Fruit fly (Drosophila melanogaster) whole organism, pupa: Measurements from ENCODE around the gene CG31910.

Source experiments
- CG10348 ChIP-seq: fragments of 200-800 bp; sonication (Bioruptor generic); IDR thresholded peaks from 2 replicates; pipeline ENCODE4 v1.3.6; 2022; ENCODE audit warnings: missing biosample characterization, missing genetic modification characterization
- CG12605 ChIP-seq: fragments of 200-800 bp; sonication (Bioruptor generic); IDR thresholded peaks from 2 replicates; pipeline ENCODE4 v1.3.6; 2022; ENCODE audit warnings: missing biosample characterization, missing genetic modification characterization
- CG13204 ChIP-seq: fragments of 200-800 bp; sonication (Bioruptor generic); optimal IDR thresholded peaks from 2 replicates; lab custom pipeline; 2018; ENCODE audit warnings: missing biosample characterization, mild to moderate bottlenecking, missing genetic modification characterization, moderate library complexity
- CG14655 ChIP-seq: fragments of 200-800 bp; sonication (Bioruptor generic); optimal IDR thresholded peaks from 3 replicates; lab custom pipeline; 2017; ENCODE audit warnings: mild to moderate bottlenecking, missing biosample characterization, missing genetic modification reagents, missing genetic modification characterization
- CG15710 ChIP-seq: fragments of 200-800 bp; sonication (Bioruptor generic); optimal IDR thresholded peaks from 2 replicates; lab custom pipeline; 2018; ENCODE audit warnings: missing biosample characterization, mild to moderate bottlenecking, missing genetic modification characterization, moderate library complexity
- CG17806 ChIP-seq: fragments of 200-800 bp; sonication (Bioruptor generic); optimal IDR thresholded peaks from 2 replicates; lab custom pipeline; 2018; ENCODE audit warnings: missing biosample characterization, mild to moderate bottlenecking, missing genetic modification characterization, moderate library complexity
- CG32121 ChIP-seq: fragments of 200-800 bp; sonication (Bioruptor generic); IDR thresholded peaks from 2 replicates; pipeline ENCODE4 v1.3.6; 2022; ENCODE audit warnings: missing biosample characterization, missing genetic modification characterization
- CG34367 ChIP-seq: fragments of 200-800 bp; sonication (Bioruptor generic); optimal IDR thresholded peaks from 2 replicates; lab custom pipeline; 2018; ENCODE audit warnings: missing biosample characterization, mild to moderate bottlenecking, missing genetic modification characterization
- CG4496 ChIP-seq: fragments of 200-800 bp; sonication (Bioruptor generic); IDR thresholded peaks from 3 replicates; pipeline ENCODE4 v1.3.6; 2022; ENCODE audit warnings: missing biosample characterization, missing genetic modification characterization
- CG8159 ChIP-seq: fragments of 200-800 bp; sonication (Bioruptor generic); optimal IDR thresholded peaks from 3 replicates; lab custom pipeline; 2018; ENCODE audit warnings: missing biosample characterization, mild to moderate bottlenecking, missing genetic modification characterization, moderate library complexity
- CG8301 ChIP-seq: fragments of 200-800 bp; sonication (Bioruptor generic); optimal IDR thresholded peaks from 2 replicates; lab custom pipeline; 2018; ENCODE audit warnings: missing biosample characterization, mild to moderate bottlenecking, missing genetic modification characterization
- CG9948 ChIP-seq: fragments of 200-800 bp; sonication (Bioruptor generic); optimal IDR thresholded peaks from 2 replicates; lab custom pipeline; 2018; ENCODE audit warnings: missing biosample characterization, mild to moderate bottlenecking, missing genetic modification characterization, moderate library complexity
- D1 ChIP-seq: fragments of 200-800 bp; sonication (Bioruptor generic); optimal IDR thresholded peaks from 2 replicates; lab custom pipeline; 2018; ENCODE audit warnings: missing biosample characterization, mild to moderate bottlenecking, missing genetic modification characterization, moderate library complexity
- EcR ChIP-seq: fragments of 200-800 bp; sonication (Bioruptor generic); optimal IDR thresholded peaks from 3 replicates; lab custom pipeline; 2019; ENCODE audit warnings: missing biosample characterization, missing genetic modification characterization, mild to moderate bottlenecking, moderate library complexity, missing genetic modification reagents
- Ets98B ChIP-seq: fragments of 200-800 bp; sonication (Bioruptor generic); IDR thresholded peaks from 2 replicates; pipeline ENCODE4 v1.3.6; 2022; ENCODE audit warnings: missing biosample characterization, missing genetic modification characterization
- Pif1A ChIP-seq: fragments of 200-800 bp; sonication (Bioruptor generic); optimal IDR thresholded peaks from 3 replicates; lab custom pipeline; 2016; ENCODE audit warnings: missing biosample characterization, missing genetic modification characterization
- Pif1B ChIP-seq: fragments of 200-800 bp; sonication (Bioruptor generic); optimal IDR thresholded peaks from 3 replicates; lab custom pipeline; 2016; ENCODE audit warnings: missing biosample characterization, missing genetic modification characterization
- Snoo ChIP-seq: fragments of 200-800 bp; sonication (Bioruptor generic); optimal IDR thresholded peaks from 3 replicates; lab custom pipeline; 2017; ENCODE audit warnings: missing biosample characterization, mild to moderate bottlenecking, missing genetic modification characterization, inconsistent platforms
- fd96Ca ChIP-seq: fragments of 200-800 bp; sonication (Bioruptor generic); IDR thresholded peaks from 3 replicates; pipeline ENCODE4 v1.3.6; 2022; ENCODE audit warnings: missing biosample characterization, missing genetic modification characterization
- gl ChIP-seq: fragments of 200-800 bp; sonication (Bioruptor generic); optimal IDR thresholded peaks from 2 replicates; lab custom pipeline; 2018; ENCODE audit warnings: missing biosample characterization, mild to moderate bottlenecking, missing genetic modification characterization
- rn ChIP-seq: fragments of 200-800 bp; sonication (Bioruptor generic); IDR thresholded peaks from 2 replicates; pipeline ENCODE4 v1.3.6; 2022; ENCODE audit warnings: missing biosample characterization, missing genetic modification characterization

CG31910 gene

DNA sequence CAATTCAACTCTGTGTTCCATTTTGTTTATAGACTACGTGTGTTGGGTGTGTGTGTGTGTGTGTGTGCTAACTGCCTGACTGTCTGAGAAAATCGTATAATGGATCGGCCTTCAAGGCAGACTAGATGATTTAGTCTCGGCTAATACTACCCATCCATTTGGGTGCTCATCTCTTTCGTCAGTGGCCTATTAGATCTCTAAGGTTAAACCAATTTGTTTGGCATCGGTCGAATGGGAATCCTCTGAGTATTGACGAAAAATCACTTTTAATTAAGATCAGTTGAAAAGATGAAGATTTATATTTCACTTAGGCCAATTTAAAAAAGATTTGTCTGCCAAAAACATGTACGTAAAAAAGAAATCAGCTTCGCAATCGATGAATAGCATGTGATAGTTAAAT is at the start of gene CG31910:
Gene CG31910, minus strand, starts transcription at position 101 of the 400 bp plus-strand sequence.
- TF ChIP-seq CG8301: no peak
- no peak for TF ChIP-seq D1 (tag; lab: Kevin White, UChicago)
- no peak for TF ChIP-seq gl (tag; lab: Kevin White, UChicago)
- no peak for TF ChIP-seq rn (GFP tag; lab: Robert Waterston, UW)
- no peak for TF ChIP-seq CG9948 (tag; lab: Kevin White, UChicago)
- TF ChIP-seq CG14655 (GFP tag; lab: Kevin White, UChicago): no peak
- TF ChIP-seq Ets98B (GFP tag; lab: Robert Waterston, UW): no peak
- no peak for TF ChIP-seq CG34367 (tag; lab: Kevin White, UChicago)
- TF ChIP-seq CG12605 (GFP tag; lab: Robert Waterston, UW): no peak
- TF ChIP-seq CG15710: no peak
- TF ChIP-seq CG17806 (tag; lab: Kevin White, UChicago): no peak
- TF ChIP-seq CG4496 (GFP tag; lab: Robert Waterston, UW): no peak
- no peak for TF ChIP-seq CG13204 (GFP tag; lab: Kevin White, UChicago)
- TF ChIP-seq EcR (GFP tag; lab: Kevin White, UChicago): no peak
- no peak for TF ChIP-seq Pif1B
- TF ChIP-seq Snoo (tag; lab: Kevin White, UChicago): no peak
- no peak for TF ChIP-seq fd96Ca (GFP tag; lab: Robert Waterston, UW)
- TF ChIP-seq CG10348 (GFP tag; lab: Robert Waterston, UW): no peak
- TF ChIP-seq CG32121 (GFP tag; lab: Robert Waterston, UW): no peak
- no peak for TF ChIP-seq CG8159 (tag; lab: Kevin White, UChicago)

dm6 chr2L:6794956-6795522 is 49.6 kb upstream of the CG31910 start:
- TF ChIP-seq fd96Ca (GFP tag; lab: Robert Waterston, UW) (no peak), CG34367 (tag; lab: Kevin White, UChicago) (no peak), CG32121 (GFP tag; lab: Robert Waterston, UW) (peak; percentile 33; the same call in 1 of the 2 replicates), CG12605 (GFP tag; lab: Robert Waterston, UW) (no peak)
- TF ChIP-seq, all 21 proteins: peak for 1

dm6 chr2L:6794418-6794793 is 49.0 kb upstream of the CG31910 start:
- TF ChIP-seq CG12605 (GFP tag; lab: Robert Waterston, UW) (no peak), CG8301 (no peak), D1 (tag; lab: Kevin White, UChicago) (no peak)
- TF ChIP-seq, all 21 proteins: peak for 0

DNA sequence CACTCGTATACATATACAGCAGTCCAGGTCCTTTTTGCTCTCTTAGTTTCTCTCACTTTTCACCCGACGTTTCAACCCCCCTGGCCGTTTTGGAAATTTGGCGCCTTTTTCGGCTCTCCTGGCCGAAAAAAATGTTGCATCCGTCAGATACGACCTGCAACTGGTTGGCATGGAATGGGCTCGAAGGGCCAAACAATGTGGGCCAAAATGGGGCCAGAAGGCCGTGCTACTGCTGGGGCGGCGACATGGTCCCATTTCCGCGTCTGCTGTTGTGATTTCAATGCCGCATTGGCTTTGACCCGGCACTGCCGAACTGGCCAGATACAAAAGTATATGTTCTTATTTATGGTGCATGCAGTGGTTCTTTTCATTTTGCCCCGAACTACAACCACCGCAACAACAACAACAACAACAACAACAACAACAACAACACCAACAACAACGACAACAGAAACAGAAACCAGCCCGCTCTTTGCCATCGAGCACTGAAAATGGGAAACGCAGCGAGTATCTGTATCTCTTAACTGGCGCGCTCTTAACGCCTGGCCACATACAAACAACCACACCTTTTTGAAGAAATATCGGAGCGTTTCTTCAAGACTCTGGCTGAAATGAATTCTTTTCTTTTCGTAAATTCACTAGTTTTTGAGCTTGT is 48.5 kb upstream of the CG31910 start:
- TF ChIP-seq rn (GFP tag; lab: Robert Waterston, UW) (no peak), Pif1B (no peak), CG8159 (tag; lab: Kevin White, UChicago) (no peak), CG32121 (GFP tag; lab: Robert Waterston, UW) (peak; percentile 44; the same call in 1 of the 2 replicates), fd96Ca (GFP tag; lab: Robert Waterston, UW) (no peak), CG13204 (GFP tag; lab: Kevin White, UChicago) (no peak)
- TF ChIP-seq, all 21 proteins: peak for 1

- TF ChIP-seq Ets98B (GFP tag; lab: Robert Waterston, UW) (peak; percentile 27; the same call in 1 of the 2 replicates), CG17806 (tag; lab: Kevin White, UChicago) (no peak), Pif1A (GFP tag; lab: Kevin White, UChicago) (no peak), EcR (GFP tag; lab: Kevin White, UChicago) (peak; percentile 13), CG4496 (GFP tag; lab: Robert Waterston, UW) (no peak)
Observed at dm6 chr2L:6791845-6792443, 46.5 kb upstream of the CG31910 start.

DNA sequence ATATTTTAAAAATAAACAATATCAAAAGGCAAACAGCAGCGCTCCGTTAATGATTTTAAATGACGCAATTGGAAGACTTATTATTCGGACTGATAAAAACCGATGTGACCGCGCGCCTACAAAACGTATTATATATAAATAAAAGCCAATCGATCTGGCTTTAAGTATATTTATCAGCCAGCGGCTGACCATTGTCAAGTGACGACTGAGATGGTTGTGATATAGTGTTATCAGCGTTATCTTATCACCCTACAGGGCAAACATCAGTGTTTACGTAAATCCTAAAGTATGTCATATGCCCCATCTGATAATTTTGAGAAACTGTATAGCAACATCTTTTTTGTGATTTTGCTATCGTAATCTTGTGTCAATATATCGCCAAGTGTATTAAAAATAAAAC is 43.9 kb upstream of the CG31910 start:
- TF ChIP-seq D1 (tag; lab: Kevin White, UChicago): no peak
- TF ChIP-seq CG10348 (GFP tag; lab: Robert Waterston, UW): no peak
- TF ChIP-seq CG14655 (GFP tag; lab: Kevin White, UChicago): no peak
- no peak for TF ChIP-seq CG8159 (tag; lab: Kevin White, UChicago)
- no peak for TF ChIP-seq CG4496 (GFP tag; lab: Robert Waterston, UW)
- peak; percentile 14 for TF ChIP-seq EcR (GFP tag; lab: Kevin White, UChicago)
- TF ChIP-seq Ets98B (GFP tag; lab: Robert Waterston, UW): no peak
- TF ChIP-seq gl (tag; lab: Kevin White, UChicago): peak; percentile 23
- TF ChIP-seq Pif1A (GFP tag; lab: Kevin White, UChicago): no peak
- TF ChIP-seq CG34367 (tag; lab: Kevin White, UChicago): no peak
